Fruit fly (Drosophila melanogaster) whole organism, embryonic: Measurements from ENCODE around the gene CG2854.

Experiments
- Atf-2 ChIP-seq: fragments of 200-800 bp; sonication (Bioruptor generic); optimal IDR thresholded peaks from 2 replicates; lab custom pipeline; 2016; ENCODE audit warnings: missing biosample characterization, missing genetic modification characterization
- BtbVII ChIP-seq: fragments of 200-800 bp; sonication (Bioruptor generic); optimal IDR thresholded peaks from 3 replicates; lab custom pipeline; 2017; ENCODE audit warnings: missing biosample characterization, mild to moderate bottlenecking, missing genetic modification characterization
- CG10147 ChIP-seq: fragments of 200-800 bp; sonication (Bioruptor generic); optimal IDR thresholded peaks from 2 replicates; lab custom pipeline; 2019; ENCODE audit warnings: missing biosample characterization, mild to moderate bottlenecking, missing genetic modification characterization, moderate library complexity
- CG10431 ChIP-seq: fragments of 200-800 bp; sonication (Bioruptor generic); optimal IDR thresholded peaks from 3 replicates; lab custom pipeline; 2018; ENCODE audit warnings: missing biosample characterization, mild to moderate bottlenecking, missing genetic modification characterization
- CG13123 ChIP-seq: fragments of 200-800 bp; sonication (Bioruptor generic); optimal IDR thresholded peaks from 2 replicates; lab custom pipeline; 2016; ENCODE audit warnings: missing biosample characterization, missing genetic modification characterization
- CG13296 ChIP-seq: fragments of 200-800 bp; sonication (Bioruptor generic); optimal IDR thresholded peaks from 3 replicates; lab custom pipeline; 2018; ENCODE audit warnings: missing biosample characterization, mild to moderate bottlenecking, missing genetic modification characterization
- CG13424 ChIP-seq: fragments of 200-800 bp; sonication (Bioruptor generic); optimal IDR thresholded peaks from 2 replicates; lab custom pipeline; 2019; ENCODE audit warnings: missing biosample characterization, mild to moderate bottlenecking, missing genetic modification characterization, moderate library complexity
- CG14965 ChIP-seq: fragments of 200-800 bp; sonication (Bioruptor generic); optimal IDR thresholded peaks from 2 replicates; lab custom pipeline; 2016; ENCODE audit warnings: missing biosample characterization, missing genetic modification characterization, borderline replicate concordance
- CG15073 ChIP-seq: fragments of 200-800 bp; sonication (Bioruptor generic); optimal IDR thresholded peaks from 2 replicates; lab custom pipeline; 2016; ENCODE audit warnings: missing biosample characterization, missing genetic modification characterization
- CG1647 ChIP-seq: fragments of 200-800 bp; sonication (Bioruptor generic); optimal IDR thresholded peaks from 3 replicates; lab custom pipeline; 2016; ENCODE audit warnings: missing biosample characterization, missing genetic modification characterization
- CG18599 ChIP-seq: fragments of 200-800 bp; sonication (Bioruptor generic); optimal IDR thresholded peaks from 3 replicates; lab custom pipeline; 2017; ENCODE audit warnings: missing biosample characterization, missing genetic modification characterization, mild to moderate bottlenecking, moderate library complexity, missing genetic modification reagents
- CG2889 ChIP-seq: fragments of 200-800 bp; sonication (Bioruptor generic); IDR thresholded peaks from 3 replicates; pipeline ENCODE4 v1.3.6; 2022; ENCODE audit warnings: missing biosample characterization, missing genetic modification characterization
- CG32767 ChIP-seq: fragments of 200-800 bp; sonication (Bioruptor generic); IDR thresholded peaks from 2 replicates; pipeline ENCODE4 v1.3.6; 2022; ENCODE audit warnings: missing biosample characterization, missing genetic modification characterization
- CG34376 ChIP-seq: fragments of 200-800 bp; sonication (Bioruptor generic); optimal IDR thresholded peaks from 2 replicates; lab custom pipeline; 2018; ENCODE audit warnings: missing biosample characterization, mild to moderate bottlenecking, missing genetic modification characterization
- CG42726 ChIP-seq: fragments of 200-800 bp; sonication (Bioruptor generic); IDR thresholded peaks from 2 replicates; pipeline ENCODE4 v1.3.6; 2022; ENCODE audit warnings: missing biosample characterization, missing genetic modification characterization; ENCODE audit not compliant: partially characterized antibody
- CG5953 ChIP-seq: fragments of 200-800 bp; sonication (Bioruptor generic); IDR thresholded peaks from 2 replicates; pipeline ENCODE4 v1.3.6; 2022; ENCODE audit warnings: missing biosample characterization, missing genetic modification characterization
- CG7357 ChIP-seq: fragments of 200-800 bp; sonication (Bioruptor generic); IDR thresholded peaks from 3 replicates; pipeline ENCODE4 v1.3.6; 2022; ENCODE audit warnings: missing biosample characterization, missing genetic modification characterization
- CG9932 ChIP-seq: fragments of 200-800 bp; sonication (Bioruptor generic); IDR thresholded peaks from 2 replicates; pipeline ENCODE4 v1.3.6; 2022; ENCODE audit warnings: missing biosample characterization, missing genetic modification characterization
- Dll ChIP-seq: fragments of 200-800 bp; sonication (Bioruptor generic); IDR thresholded peaks from 4 replicates; pipeline ENCODE4 v1.3.6; 2022; ENCODE audit warnings: missing biosample characterization, missing genetic modification characterization; ENCODE audit not compliant: partially characterized antibody
- Doc2 ChIP-seq: fragments of 200-800 bp; sonication (Bioruptor generic); IDR thresholded peaks from 2 replicates; pipeline ENCODE4 v1.3.6; 2022; ENCODE audit warnings: missing biosample characterization, missing genetic modification characterization
- Elba2 ChIP-seq: fragments of 200-800 bp; sonication (Bioruptor generic); optimal IDR thresholded peaks from 3 replicates; lab custom pipeline; 2016; ENCODE audit warnings: missing biosample characterization, missing genetic modification characterization
- HmgZ ChIP-seq: fragments of 200-800 bp; sonication (Bioruptor generic); optimal IDR thresholded peaks from 2 replicates; lab custom pipeline; 2018; ENCODE audit warnings: missing biosample characterization, mild to moderate bottlenecking, missing genetic modification characterization
- Hr3 ChIP-seq: fragments of 200-800 bp; sonication (Bioruptor generic); optimal IDR thresholded peaks from 3 replicates; lab custom pipeline; 2016; ENCODE audit warnings: missing biosample characterization, missing genetic modification characterization
- MESR4 ChIP-seq: fragments of 200-800 bp; sonication (Bioruptor generic); optimal IDR thresholded peaks from 2 replicates; lab custom pipeline; 2018; ENCODE audit warnings: missing biosample characterization, mild to moderate bottlenecking, missing genetic modification characterization, moderate library complexity
- Max ChIP-seq: fragments of 200-800 bp; sonication (Bioruptor generic); optimal IDR thresholded peaks from 2 replicates; lab custom pipeline; 2016; ENCODE audit warnings: missing biosample characterization, mild to moderate bottlenecking, missing genetic modification characterization
- Med ChIP-seq: fragments of 200-800 bp; sonication (Bioruptor generic); peaks from one replicate; lab custom pipeline; 2016; ENCODE audit warnings: missing biosample characterization, missing genetic modification characterization, mild to moderate bottlenecking, inconsistent platforms, moderate library complexity
- Meics ChIP-seq: fragments of 200-800 bp; sonication (Bioruptor generic); optimal IDR thresholded peaks from 2 replicates; lab custom pipeline; 2017; ENCODE audit warnings: missing biosample characterization, mild to moderate bottlenecking, missing genetic modification characterization
- bowl ChIP-seq: fragments of 200-800 bp; sonication (Bioruptor generic); IDR thresholded peaks from 2 replicates; pipeline ENCODE4 v1.3.6; 2022; ENCODE audit warnings: missing biosample characterization, missing genetic modification characterization
- caup ChIP-seq: fragments of 200-800 bp; sonication (Bioruptor generic); optimal IDR thresholded peaks from 3 replicates; lab custom pipeline; 2017; ENCODE audit warnings: missing biosample characterization, mild to moderate bottlenecking, missing genetic modification characterization, moderate library complexity; ENCODE audit not compliant: severe bottlenecking
- chif ChIP-seq, 2 experiments: fragments of 200-800 bp; sonication (Bioruptor generic); optimal IDR thresholded peaks; 3 replicates each; lab custom pipeline; 2016; ENCODE audit warnings: missing biosample characterization in 2 of 2, missing genetic modification characterization in 2 of 2
- crol ChIP-seq: fragments of 200-800 bp; sonication (Bioruptor generic); IDR thresholded peaks from 2 replicates; pipeline ENCODE4 v1.3.6; 2022; ENCODE audit warnings: missing biosample characterization, missing genetic modification characterization
- cwo ChIP-seq: fragments of 200-800 bp; sonication (Bioruptor generic); optimal IDR thresholded peaks from 3 replicates; lab custom pipeline; 2017; ENCODE audit warnings: missing biosample characterization, missing genetic modification characterization, mild to moderate bottlenecking, moderate library complexity, missing genetic modification reagents
- emc ChIP-seq: fragments of 200-800 bp; sonication (Bioruptor generic); optimal IDR thresholded peaks from 2 replicates; lab custom pipeline; 2016; ENCODE audit warnings: missing biosample characterization, missing genetic modification characterization
- exex ChIP-seq: fragments of 200-800 bp; sonication (Bioruptor generic); optimal IDR thresholded peaks from 4 replicates; lab custom pipeline; 2018; ENCODE audit warnings: missing biosample characterization, mild to moderate bottlenecking, missing genetic modification characterization, moderate library complexity
- fru ChIP-seq: fragments of >200 bp; optimal IDR thresholded peaks from 2 replicates; lab custom pipeline; 2017
- ftz-f1 ChIP-seq: fragments of 200-800 bp; sonication (Bioruptor generic); optimal IDR thresholded peaks from 2 replicates; lab custom pipeline; 2016; ENCODE audit warnings: missing biosample characterization, missing genetic modification characterization
- grn ChIP-seq: fragments of 200-800 bp; sonication (Bioruptor generic); optimal IDR thresholded peaks from 3 replicates; lab custom pipeline; 2017; ENCODE audit warnings: missing biosample characterization, missing genetic modification characterization
- kni ChIP-seq: fragments of 200-800 bp; sonication (Bioruptor generic); optimal IDR thresholded peaks from 3 replicates; lab custom pipeline; 2017; ENCODE audit warnings: mild to moderate bottlenecking, missing biosample characterization, missing genetic modification reagents, missing genetic modification characterization
- lmd ChIP-seq: fragments of 200-800 bp; sonication (Bioruptor generic); IDR thresholded peaks from 2 replicates; pipeline ENCODE4 v1.3.6; 2022; ENCODE audit warnings: missing biosample characterization, missing genetic modification characterization
- nerfin-1 ChIP-seq: fragments of 200-800 bp; sonication (Bioruptor generic); optimal IDR thresholded peaks from 3 replicates; lab custom pipeline; 2019; ENCODE audit warnings: missing biosample characterization, mild to moderate bottlenecking, missing genetic modification characterization, moderate library complexity
- onecut ChIP-seq: fragments of 200-800 bp; sonication (Bioruptor generic); IDR thresholded peaks from 2 replicates; pipeline ENCODE4 v1.3.6; 2022; ENCODE audit warnings: missing biosample characterization, missing genetic modification characterization
- pnt ChIP-seq: fragments of 200-800 bp; sonication (Bioruptor generic); optimal IDR thresholded peaks from 3 replicates; lab custom pipeline; 2016; ENCODE audit warnings: missing biosample characterization, missing genetic modification characterization
- pros ChIP-seq: fragments of 200-800 bp; sonication (Bioruptor generic); optimal IDR thresholded peaks from 3 replicates; lab custom pipeline; 2019; ENCODE audit warnings: missing biosample characterization, mild to moderate bottlenecking, missing genetic modification characterization, moderate library complexity
- salm ChIP-seq: fragments of 200-800 bp; sonication (Bioruptor generic); optimal IDR thresholded peaks from 2 replicates; lab custom pipeline; 2018; ENCODE audit warnings: missing biosample characterization, mild to moderate bottlenecking, missing genetic modification characterization
- schlank ChIP-seq: fragments of 200-800 bp; sonication (Bioruptor generic); optimal IDR thresholded peaks from 2 replicates; lab custom pipeline; 2018; ENCODE audit warnings: missing biosample characterization, mild to moderate bottlenecking, missing genetic modification characterization
- sd ChIP-seq: fragments of 200-800 bp; sonication (Bioruptor generic); optimal IDR thresholded peaks from 3 replicates; lab custom pipeline; 2018; ENCODE audit warnings: missing biosample characterization, mild to moderate bottlenecking, missing genetic modification characterization, moderate library complexity
- sim ChIP-seq: fragments of 200-800 bp; sonication (Bioruptor generic); IDR thresholded peaks from 2 replicates; pipeline ENCODE4 v1.3.6; 2022; ENCODE audit warnings: missing biosample characterization, missing genetic modification characterization
- sima ChIP-seq: fragments of 200-800 bp; sonication (Bioruptor generic); optimal IDR thresholded peaks from 2 replicates; lab custom pipeline; 2016; ENCODE audit warnings: missing biosample characterization, missing genetic modification characterization
- sug ChIP-seq: fragments of 200-800 bp; optimal IDR thresholded peaks from 2 replicates; lab custom pipeline; 2019; ENCODE audit warnings: missing biosample characterization, mild to moderate bottlenecking, missing genetic modification characterization, moderate library complexity
- tin ChIP-seq: fragments of 200-800 bp; sonication (Bioruptor generic); optimal IDR thresholded peaks from 3 replicates; lab custom pipeline; 2016; ENCODE audit warnings: missing biosample characterization, missing genetic modification characterization
- trh ChIP-seq: fragments of 200-800 bp; sonication (Bioruptor generic); optimal IDR thresholded peaks from 2 replicates; lab custom pipeline; 2016; ENCODE audit warnings: missing biosample characterization, missing genetic modification characterization
- usp ChIP-seq: fragments of >200 bp; optimal IDR thresholded peaks from 2 replicates; lab custom pipeline; 2017; ENCODE audit warnings: missing biosample characterization, missing genetic modification characterization

The CG2854 gene

dm6 chrX:2286255-2286654, 40.7 kb upstream of the CG2854 start:
- TF ChIP-seq CG13296 (GFP tag; lab: Kevin White, UChicago) = no peak
- no peak for TF ChIP-seq chif (GFP tag; optimal IDR thresholded peaks at IDR 0.05; lab: Kevin White, UChicago)
- no peak for TF ChIP-seq BtbVII (GFP tag; lab: Kevin White, UChicago)
- peak; percentile 18 for TF ChIP-seq sd (tag; lab: Kevin White, UChicago)
- TF ChIP-seq Atf-2 (GFP tag; lab: Kevin White, UChicago) = no peak
- no peak for TF ChIP-seq trh
- TF ChIP-seq crol (GFP tag; lab: Robert Waterston, UW) = peak; percentile 83
- peak; percentile 59 for TF ChIP-seq cwo (GFP tag; lab: Kevin White, UChicago)
- no peak for TF ChIP-seq Meics
- no peak for TF ChIP-seq CG5953 (GFP tag; lab: Robert Waterston, UW)
- TF ChIP-seq CG1647 = no peak
- TF ChIP-seq nerfin-1 = no peak
- TF ChIP-seq sug = peak; percentile 82
- TF ChIP-seq sim (GFP tag; lab: Robert Waterston, UW) = no peak
- no peak for TF ChIP-seq fru (lab: Kevin White, UChicago)
- TF ChIP-seq CG10431 (GFP tag; lab: Kevin White, UChicago) = no peak
- TF ChIP-seq CG18599 = peak; percentile 26
- no peak for TF ChIP-seq Hr3
- peak; percentile 70 for TF ChIP-seq ftz-f1
- TF ChIP-seq caup (GFP tag; lab: Kevin White, UChicago) = peak; percentile 22
- TF ChIP-seq tin (GFP tag; lab: Kevin White, UChicago) = no peak
- TF ChIP-seq CG34376 (GFP tag; lab: Kevin White, UChicago) = peak; percentile 45
- TF ChIP-seq Doc2 (GFP tag; lab: Robert Waterston, UW) = no peak
- TF ChIP-seq sima (GFP tag; lab: Kevin White, UChicago) = no peak
- no peak for TF ChIP-seq Dll (GFP tag; lab: Robert Waterston, UW)
- no peak for TF ChIP-seq CG2889
- peak; percentile 61 for TF ChIP-seq Med
- no peak for TF ChIP-seq CG15073
- no peak for TF ChIP-seq bowl (GFP tag; lab: Robert Waterston, UW)
- no peak for TF ChIP-seq Max (GFP tag; lab: Kevin White, UChicago)
- no peak for TF ChIP-seq kni (GFP tag; lab: Kevin White, UChicago)
- TF ChIP-seq onecut = no peak
- TF ChIP-seq HmgZ (tag; lab: Kevin White, UChicago) = no peak
- 0 out of 2 replicates have a peak, but pooled peaks have one; percentile 14 for TF ChIP-seq CG9932 (GFP tag; lab: Robert Waterston, UW)
- TF ChIP-seq pros (GFP tag; lab: Kevin White, UChicago) = no peak
- no peak for TF ChIP-seq CG42726 (GFP tag; lab: Robert Waterston, UW)
- TF ChIP-seq CG10147 (GFP tag; lab: Kevin White, UChicago) = no peak
- no peak for TF ChIP-seq lmd (GFP tag; lab: Robert Waterston, UW)
- TF ChIP-seq exex (tag; lab: Kevin White, UChicago) = peak; percentile 90
- no peak for TF ChIP-seq CG13123 (GFP tag; lab: Kevin White, UChicago)
- TF ChIP-seq emc = no peak
- TF ChIP-seq pnt (GFP tag; lab: Kevin White, UChicago) = no peak
- peak; percentile 38 for TF ChIP-seq grn (GFP tag; lab: Kevin White, UChicago)
- no peak for TF ChIP-seq CG7357 (GFP tag; lab: Robert Waterston, UW)
- TF ChIP-seq CG13424 (tag; lab: Kevin White, UChicago) = no peak
- no peak for TF ChIP-seq salm (tag; lab: Kevin White, UChicago)
- TF ChIP-seq Elba2 (GFP tag; lab: Kevin White, UChicago) = no peak
- no peak for TF ChIP-seq usp (GFP tag; lab: Kevin White, UChicago)
- TF ChIP-seq MESR4 = no peak
- TF ChIP-seq CG14965 (GFP tag; lab: Kevin White, UChicago) = no peak
- TF ChIP-seq schlank (tag; lab: Kevin White, UChicago) = no peak
- no peak for TF ChIP-seq CG32767
